Fruit fly (Drosophila melanogaster): ENCODE measurements around the gene Polr2H.

Gene Polr2H

DNA sequence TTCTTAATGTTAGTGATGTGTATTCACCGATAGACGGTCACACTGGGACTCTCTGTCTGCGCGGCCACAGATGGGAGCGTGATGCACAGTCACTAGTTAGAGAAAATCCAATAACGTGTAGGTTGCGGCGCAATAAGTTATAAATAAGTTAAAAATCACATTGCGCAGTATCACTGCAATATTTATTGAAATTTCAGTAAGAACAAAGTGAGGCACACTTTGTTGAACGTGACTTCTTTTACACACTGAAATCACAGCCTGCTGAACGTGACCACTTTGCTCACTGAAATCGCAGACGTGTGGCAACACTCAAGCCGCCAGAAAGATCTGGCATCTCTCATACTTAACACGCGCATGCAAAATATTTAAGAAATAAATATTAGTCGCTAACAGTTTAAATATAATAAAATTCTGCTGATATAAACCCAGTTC, at the start of gene Polr2H, which contains the start of gene CG11247 (continued):
- TF ChIP-seq az2 (GFP tag; optimal IDR thresholded peaks at IDR 0.05) (peak; percentile 92), CG34422 (GFP tag; IDR thresholded peaks at IDR 0.05) (peak; percentile 93), Tbp (GFP tag; optimal IDR thresholded peaks at IDR 0.05) (no peak), Fer2 (tag; optimal IDR thresholded peaks at IDR 0.05) (peak; percentile 78), Med (GFP tag) (peak; percentile 99), CG33557 (GFP tag; optimal IDR thresholded peaks at IDR 0.05) (peak; percentile 72), CG12299 (tag; optimal IDR thresholded peaks at IDR 0.05) (peak; percentile 76), vfl (GFP tag; optimal IDR thresholded peaks at IDR 0.05) (peak; percentile 86), repo (GFP tag; optimal IDR thresholded peaks at IDR 0.05) (peak; percentile 89), Optix (GFP tag; IDR thresholded peaks at IDR 0.05) (peak; percentile 94), Neu2 (GFP tag; optimal IDR thresholded peaks at IDR 0.05; ENCODE audit: borderline replicate concordance) (peak; percentile 81), pum (GFP tag; optimal IDR thresholded peaks at IDR 0.05) (peak; percentile 96), CG3847 (GFP tag; IDR thresholded peaks at IDR 0.05) (peak; percentile 95), Doc2 (GFP tag; IDR thresholded peaks at IDR 0.05) (peak; percentile 82), dmrt11E (tag; optimal IDR thresholded peaks at IDR 0.05) (peak; percentile 89), grn (GFP tag; optimal IDR thresholded peaks at IDR 0.05) (peak; percentile 30), NK7.1 (GFP tag; optimal IDR thresholded peaks at IDR 0.05) (peak; percentile 72), CG13123 (GFP tag; optimal IDR thresholded peaks at IDR 0.05) (peak; percentile 84), onecut (GFP tag; IDR thresholded peaks at IDR 0.05) (peak; percentile 61), CG3407 (GFP tag; optimal IDR thresholded peaks at IDR 0.05) (peak; percentile 50), CG7963 (GFP tag; IDR thresholded peaks at IDR 0.05; ENCODE audit: partially characterized antibody) (peak; percentile 25; the same call in 1 of the 3 replicates), CG12942 (GFP tag; optimal IDR thresholded peaks at IDR 0.05) (peak; percentile 94), mld (GFP tag; IDR thresholded peaks at IDR 0.05; ENCODE audit: partially characterized antibody) (no peak), Taf1 (GFP tag; IDR thresholded peaks at IDR 0.05) (peak; percentile 79), org-1 (GFP tag; optimal IDR thresholded peaks at IDR 0.05) (peak; percentile 62), CG1603 (tag; optimal IDR thresholded peaks at IDR 0.05) (peak; percentile 96), jumu (GFP tag; optimal IDR thresholded peaks at IDR 0.05) (peak; percentile 96), chn (GFP tag; optimal IDR thresholded peaks at IDR 0.05) (peak; percentile 96), CTCF (GFP tag; optimal IDR thresholded peaks at IDR 0.05) (no peak), Lim3 (GFP tag; IDR thresholded peaks at IDR 0.05) (peak; percentile 70; the same call in 1 of the 2 replicates), CG12071 (GFP tag; optimal IDR thresholded peaks at IDR 0.05) (peak; percentile 51)

DNA sequence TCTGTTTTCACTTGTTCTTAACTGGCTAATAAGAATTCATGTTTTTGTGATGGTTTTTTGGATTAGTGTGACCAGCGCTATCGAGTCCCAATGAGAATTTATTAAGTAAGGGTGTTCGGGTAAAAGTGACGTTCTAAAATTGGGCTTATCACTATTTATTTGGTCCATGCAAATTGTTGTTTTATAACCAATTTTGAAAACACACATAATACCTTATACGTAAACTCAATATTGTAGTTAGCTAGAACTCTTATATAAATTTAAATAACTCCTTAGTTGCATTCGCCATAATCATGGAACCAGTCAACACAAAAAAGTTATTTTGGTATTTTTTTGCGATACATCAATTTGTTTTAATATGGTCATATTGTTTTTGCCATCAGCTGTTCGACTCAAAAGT, 49.0 kb upstream of the Polr2H start, which contains the start of the genes Als2 and CG11248:
Als2 (minus strand) TSS at position 69 of the 400 bp plus-strand sequence.
CG11248 (plus strand) TSS at position 364 of the 400 bp plus-strand sequence.
- peak; percentile 70 for TF ChIP-seq Chrac-16 (GFP tag; optimal IDR thresholded peaks at IDR 0.05)
- TF ChIP-seq bbx (GFP tag; IDR thresholded peaks at IDR 0.05; ENCODE audit: partially characterized antibody): no peak
- TF ChIP-seq fu2 (GFP tag; optimal IDR thresholded peaks at IDR 0.05): peak; percentile 63
- peak; percentile 43 for TF ChIP-seq CG10959 (GFP tag; IDR thresholded peaks at IDR 0.05)
- TF ChIP-seq CG11093 (GFP tag; IDR thresholded peaks at IDR 0.05): peak; percentile 64; the same call in 2 of the 3 replicates
- TF ChIP-seq CG10147 (GFP tag; optimal IDR thresholded peaks at IDR 0.05): no peak
- TF ChIP-seq CG13287 (GFP tag; IDR thresholded peaks at IDR 0.05; ENCODE audit: partially characterized antibody): 0 out of 2 replicates have a peak, but pooled peaks have one; percentile 8
- TF ChIP-seq disco-r (GFP tag; optimal IDR thresholded peaks at IDR 0.05): no peak
- peak; percentile 69 for TF ChIP-seq CG4404 (GFP tag; IDR thresholded peaks at IDR 0.05)
- TF ChIP-seq Antp (GFP tag; optimal IDR thresholded peaks at IDR 0.05): peak; percentile 57
- TF ChIP-seq pho (GFP tag; optimal IDR thresholded peaks at IDR 0.05): peak; percentile 53
- no peak for TF ChIP-seq Trl (optimal IDR thresholded peaks at IDR 0.05)
- peak; percentile 71 for TF ChIP-seq Trl (GFP tag; optimal IDR thresholded peaks at IDR 0.05)
- no peak for TF ChIP-seq ara (GFP tag; IDR thresholded peaks at IDR 0.05)
- TF ChIP-seq Fer3 (tag; optimal IDR thresholded peaks at IDR 0.05): no peak
- TF ChIP-seq CG7372 (GFP tag; IDR thresholded peaks at IDR 0.05): peak; percentile 68
- peak; percentile 73 for TF ChIP-seq CG10267 (tag; optimal IDR thresholded peaks at IDR 0.05)
- peak; percentile 82 for TF ChIP-seq CG9932 (GFP tag; IDR thresholded peaks at IDR 0.05)
- TF ChIP-seq CG14050 (GFP tag; IDR thresholded peaks at IDR 0.05): peak; percentile 47; the same call in 1 of the 3 replicates
- no peak for TF ChIP-seq Hmx (GFP tag; optimal IDR thresholded peaks at IDR 0.05)
- peak; percentile 27 for TF ChIP-seq CG6654 (GFP tag; optimal IDR thresholded peaks at IDR 0.05)
- peak; percentile 52 for TF ChIP-seq Usf (GFP tag; optimal IDR thresholded peaks at IDR 0.05)
- peak; percentile 64 for TF ChIP-seq CG9215 (GFP tag; IDR thresholded peaks at IDR 0.05)

Data from whole organism, embryonic.